Fruit fly (Drosophila melanogaster): ENCODE data around the gene CG4476.

dm6 chr3L:9193003-9193402, 18.7 kb upstream of the CG4476 start:
- TF ChIP-seq ttk (optimal IDR thresholded peaks at IDR 0.05) = no peak
- TF ChIP-seq Myc (optimal IDR thresholded peaks at IDR 0.05) = no peak
- no peak for TF ChIP-seq h (optimal IDR thresholded peaks at IDR 0.05)
- no peak for TF ChIP-seq psq (optimal IDR thresholded peaks at IDR 0.05)
- no peak for TF ChIP-seq Sin3A (optimal IDR thresholded peaks at IDR 0.05)
